Fruit fly (Drosophila melanogaster): ENCODE measurements around the gene ninaA.

DNA sequence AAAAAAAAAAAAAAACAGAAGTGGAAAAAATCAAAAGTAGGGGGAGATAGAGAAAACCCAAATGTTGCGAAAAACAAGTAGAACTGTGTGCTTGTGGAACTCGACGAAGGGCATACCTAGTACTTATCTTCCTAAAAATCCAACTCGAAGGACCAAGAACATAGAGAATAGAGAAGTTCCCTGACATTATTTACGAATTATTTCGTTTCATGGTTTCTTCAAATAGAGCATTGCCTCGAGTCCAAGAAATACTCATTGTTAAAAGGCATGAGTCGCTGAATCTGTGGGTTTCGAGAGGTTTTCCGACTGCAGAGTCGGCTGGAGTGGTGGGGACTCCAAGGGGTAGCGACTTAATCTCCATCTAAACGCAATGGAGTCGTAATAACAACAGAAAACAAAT lies 16.1 kb downstream of the ninaA start:
- TF ChIP-seq CG8478 (optimal IDR thresholded peaks at IDR 0.05) = no peak
- no peak for TF ChIP-seq CTCF (optimal IDR thresholded peaks at IDR 0.05)

Data from S2 (cell line).